Fruit fly (Drosophila melanogaster) whole organism: ENCODE measurements around the gene Gr93c.
A peak's percentile ranks its signal among the peaks of the same experiment; 100 is the strongest.

Experiments
- CG8478 ChIP-seq: fragments of >200 bp; optimal IDR thresholded peaks from 2 replicates; lab custom pipeline; 2018; ENCODE audit warnings: inconsistent platforms
- Dll ChIP-seq: fragments of >200 bp; optimal IDR thresholded peaks from 2 replicates; lab custom pipeline; 2017
- EcR ChIP-seq, 2 experiments: fragments of >200 bp; optimal IDR thresholded peaks; 2 replicates each; lab custom pipeline; 2017; ENCODE audit warnings: missing biosample characterization in 2 of 2, missing genetic modification characterization in 2 of 2, missing genetic modification reagents in 2 of 2
- pan ChIP-seq: fragments of >200 bp; optimal IDR thresholded peaks from 2 replicates; lab custom pipeline; 2017
- psq ChIP-seq: fragments of >200 bp; optimal IDR thresholded peaks from 2 replicates; lab custom pipeline; 2017
- usp ChIP-seq: fragments of >200 bp; optimal IDR thresholded peaks from 2 replicates; lab custom pipeline; 2017; ENCODE audit warnings: missing biosample characterization, missing genetic modification characterization, mixed read lengths

Gr93c gene

dm6 chr3R:21878473-21878872 is 33.4 kb upstream of the Gr93c start, which contains the start of gene CG34148:
Gene CG34148 (minus strand): TSS chr3R:21878686.
- no peak for TF ChIP-seq pan
- TF ChIP-seq CG8478 (lab: Kevin White, UChicago) = no peak
- no peak for TF ChIP-seq psq (lab: Kevin White, UChicago)
- TF ChIP-seq usp = no peak
- TF ChIP-seq EcR (GFP tag; optimal IDR thresholded peaks at IDR 0.05; lab: Kevin White, UChicago) = no peak

- TF ChIP-seq pan (no peak), usp (no peak), CG8478 (lab: Kevin White, UChicago) (no peak), psq (lab: Kevin White, UChicago) (no peak), Dll (lab: Kevin White, UChicago) (no peak), EcR (GFP tag; optimal IDR thresholded peaks at IDR 0.05; lab: Kevin White, UChicago) (no peak)
These were observed 32.6 kb upstream of the Gr93c start, which contains the start of gene P5CDh2 for dm6 chr3R:21877636-21878035. Gene P5CDh2 (plus strand): TSS chr3R:21877936.

dm6 chr3R:21874982-21875466 is 30.0 kb upstream of the Gr93c start, which contains the start of gene CG6656:
Gene CG6656 (plus strand): TSS chr3R:21875293.
- TF ChIP-seq CG8478 (lab: Kevin White, UChicago) (peak; percentile 68), usp (no peak), EcR (GFP tag; optimal IDR thresholded peaks at IDR 0.05; lab: Kevin White, UChicago) (no peak), Dll (lab: Kevin White, UChicago) (no peak), psq (lab: Kevin White, UChicago) (no peak), pan (peak; percentile 72)

DNA sequence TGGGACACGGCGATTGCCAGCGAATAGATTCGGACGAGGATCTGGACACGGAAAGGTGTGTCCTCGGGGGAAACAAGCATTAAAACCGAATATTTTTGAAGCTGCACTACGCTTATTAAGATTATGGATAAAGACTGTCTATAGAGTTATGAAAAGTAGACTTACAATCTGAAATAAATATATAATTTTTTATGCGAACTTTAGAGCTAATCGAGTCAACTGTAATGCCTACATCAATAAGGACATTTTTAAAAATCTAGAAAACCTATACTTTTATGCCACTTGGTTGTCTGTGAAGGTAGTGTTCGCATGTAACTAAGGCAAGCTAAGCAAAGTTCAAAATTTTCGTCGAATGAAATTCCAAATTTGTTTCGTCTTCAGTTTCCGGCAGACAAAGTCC is 28.4 kb upstream of the Gr93c start, which contains the start of gene CG31178:
Gene CG31178, plus strand, starts transcription at position 301 of the 400 bp plus-strand sequence.
- no peak for TF ChIP-seq usp
- TF ChIP-seq EcR (GFP tag; optimal IDR thresholded peaks at IDR 0.05; lab: Kevin White, UChicago) = no peak

- TF ChIP-seq psq (lab: Kevin White, UChicago) (no peak), CG8478 (lab: Kevin White, UChicago) (no peak), Dll (lab: Kevin White, UChicago) (no peak), usp (no peak), pan (no peak), EcR (GFP tag; optimal IDR thresholded peaks at IDR 0.05; lab: Kevin White, UChicago) (no peak)
These were observed 26.4 kb upstream of the Gr93c start for dm6 chr3R:21871348-21871940.

DNA sequence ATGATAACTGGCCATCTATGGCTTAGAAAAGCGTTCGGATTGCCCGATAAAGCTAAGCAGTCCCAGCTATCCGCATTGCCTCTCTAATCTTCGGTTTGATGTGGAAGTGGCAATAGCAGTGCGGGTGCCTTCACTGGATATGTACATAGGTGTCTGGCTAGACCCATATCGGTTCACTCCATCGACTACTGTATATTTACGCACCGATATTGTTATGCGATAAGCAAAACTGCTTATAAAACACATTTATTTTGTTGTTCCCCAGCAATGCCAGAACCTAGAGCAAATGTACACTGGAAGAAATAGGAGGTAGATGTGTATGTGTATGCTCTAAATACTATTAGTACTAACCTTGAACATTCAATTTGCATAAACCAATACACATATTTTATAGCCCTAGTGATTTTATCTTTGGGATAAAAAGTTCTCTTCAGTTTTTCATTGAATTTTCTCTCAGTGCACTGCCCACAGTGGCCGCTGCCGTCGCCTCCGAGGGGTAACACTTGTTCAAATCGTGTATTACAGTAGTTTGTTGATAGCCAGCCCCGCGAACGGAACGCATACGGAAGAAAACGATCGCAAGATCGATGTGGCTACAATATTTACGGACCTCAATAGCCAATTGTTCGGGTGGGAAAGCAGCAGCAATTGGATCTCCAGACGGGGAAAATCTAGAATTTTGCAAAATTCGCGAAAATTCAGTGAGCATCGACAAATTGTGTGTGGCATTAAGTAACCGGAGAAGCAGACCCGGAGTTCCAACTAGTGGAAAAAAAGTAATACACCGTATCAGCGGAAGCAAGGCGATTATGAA is 25.3 kb upstream of the Gr93c start, which contains the start of gene CG31431:
Gene CG31431, plus strand, starts transcription at position 524 of the 814 bp plus-strand sequence.
- no peak for TF ChIP-seq Dll (lab: Kevin White, UChicago)
- TF ChIP-seq psq (lab: Kevin White, UChicago) = no peak
- TF ChIP-seq pan = no peak
- no peak for TF ChIP-seq CG8478 (lab: Kevin White, UChicago)
- TF ChIP-seq usp = no peak
- no peak for TF ChIP-seq EcR (GFP tag; optimal IDR thresholded peaks at IDR 0.05; lab: Kevin White, UChicago)

dm6 chr3R:21869464-21870100 is 24.5 kb upstream of the Gr93c start, which contains the start of gene CG31174:
Gene CG31174 (minus strand): TSS chr3R:21869514.
- no peak for TF ChIP-seq CG8478 (lab: Kevin White, UChicago)
- TF ChIP-seq psq (lab: Kevin White, UChicago) = no peak
- TF ChIP-seq Dll (lab: Kevin White, UChicago) = no peak
- TF ChIP-seq usp = no peak
- no peak for TF ChIP-seq EcR (GFP tag; optimal IDR thresholded peaks at IDR 0.05; lab: Kevin White, UChicago)
- TF ChIP-seq pan = no peak

dm6 chr3R:21867819-21868218 is 22.8 kb upstream of the Gr93c start, which contains the start of the genes CG6569 and Cby:
Gene CG6569 (minus strand): TSS chr3R:21867919.
Gene Cby (plus strand): TSS chr3R:21868003.
- TF ChIP-seq pan (no peak), Dll (lab: Kevin White, UChicago) (no peak), EcR (GFP tag; optimal IDR thresholded peaks at IDR 0.05; lab: Kevin White, UChicago) (no peak)

DNA sequence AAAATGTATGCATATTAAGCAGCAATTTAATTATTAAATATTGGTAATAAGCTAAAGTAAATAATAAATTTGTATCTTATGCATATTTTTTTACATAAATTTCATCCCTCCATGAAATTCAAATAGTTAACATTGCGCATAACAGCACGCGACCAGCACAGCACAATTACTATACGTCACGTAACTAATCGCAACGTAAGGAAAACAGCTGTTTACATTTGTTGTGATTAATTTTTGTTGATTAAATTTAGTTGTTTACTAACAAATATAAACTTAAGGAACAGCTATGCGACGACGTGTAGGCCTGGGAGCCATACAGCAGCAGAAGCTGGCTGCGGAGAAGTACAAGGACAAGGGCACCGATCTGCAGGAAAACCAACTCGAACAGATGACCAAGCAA is 19.9 kb upstream of the Gr93c start, which contains the start of gene lsn:
Gene lsn, plus strand, starts transcription at position 177 of the 400 bp plus-strand sequence.
- TF ChIP-seq Dll (lab: Kevin White, UChicago) (no peak), EcR (GFP tag; optimal IDR thresholded peaks at IDR 0.05; lab: Kevin White, UChicago) (no peak), psq (lab: Kevin White, UChicago) (no peak), usp (no peak), pan (no peak), CG8478 (lab: Kevin White, UChicago) (no peak)

dm6 chr3R:21864484-21864883 is 19.4 kb upstream of the Gr93c start:
- TF ChIP-seq psq (lab: Kevin White, UChicago) (no peak), usp (no peak)

dm6 chr3R:21863817-21864384 is 18.8 kb upstream of the Gr93c start:
- TF ChIP-seq Dll (lab: Kevin White, UChicago) (no peak), pan (no peak), usp (no peak), CG8478 (lab: Kevin White, UChicago) (no peak), psq (lab: Kevin White, UChicago) (no peak), EcR (GFP tag; optimal IDR thresholded peaks at IDR 0.05; lab: Kevin White, UChicago) (no peak)
